Worm (Caenorhabditis elegans) whole organism, midembryonic: ENCODE measurements around the gene T10H9.8.

Experiments used
- T22C8.4 ChIP-seq: fragments of 200-800 bp; sonication (Bioruptor generic); IDR thresholded peaks from 2 replicates; pipeline ENCODE4 v1.3.6; 2022; ENCODE audit warnings: missing genetic modification characterization, missing compliant biosample characterization
- cog-1 ChIP-seq: sonication (generic microtip); optimal IDR thresholded peaks from 2 replicates; lab custom pipeline; 2016; ENCODE audit warnings: missing genetic modification characterization, missing compliant biosample characterization
- flt-1 ChIP-seq: fragments of 200-800 bp; sonication (Bioruptor generic); IDR thresholded peaks from 2 replicates; pipeline ENCODE4 v1.3.6; 2022; ENCODE audit warnings: missing genetic modification characterization, missing compliant biosample characterization
- klf-2 ChIP-seq: fragments of 200-800 bp; sonication (Bioruptor generic); conservative IDR thresholded peaks from 2 replicates; pipeline ENCODE4 v1.3.6; 2022; ENCODE audit warnings: missing genetic modification reagents, missing genetic modification characterization, missing compliant biosample characterization
- med-1 ChIP-seq: sonication (generic microtip); optimal IDR thresholded peaks from 2 replicates; lab custom pipeline; 2017; ENCODE audit warnings: missing genetic modification characterization, mild to moderate bottlenecking, missing compliant biosample characterization, antibody characterized with exemption, missing genetic modification reagents; ENCODE audit not compliant: insufficient read depth
- ref-1 ChIP-seq: fragments of 200-800 bp; sonication (Bioruptor generic); conservative IDR thresholded peaks from 2 replicates; pipeline ENCODE4 v1.3.6; 2022; ENCODE audit warnings: missing genetic modification reagents, missing genetic modification characterization, missing compliant biosample characterization
- tab-1 ChIP-seq: fragments of 200-800 bp; sonication (Bioruptor generic); IDR thresholded peaks from 2 replicates; pipeline ENCODE4 v1.3.6; 2022; ENCODE audit warnings: missing genetic modification characterization, missing compliant biosample characterization
- ztf-23 ChIP-seq: fragments of 200-800 bp; sonication (Bioruptor generic); IDR thresholded peaks from 2 replicates; pipeline ENCODE4 v1.3.6; 2022; ENCODE audit warnings: missing genetic modification reagents, missing genetic modification characterization, missing compliant biosample characterization
- ztf-29 ChIP-seq: fragments of 200-800 bp; sonication (Bioruptor generic); IDR thresholded peaks from 2 replicates; pipeline ENCODE4 v1.3.6; 2022; ENCODE audit warnings: missing genetic modification reagents, missing genetic modification characterization, missing compliant biosample characterization

T10H9.8 gene

DNA sequence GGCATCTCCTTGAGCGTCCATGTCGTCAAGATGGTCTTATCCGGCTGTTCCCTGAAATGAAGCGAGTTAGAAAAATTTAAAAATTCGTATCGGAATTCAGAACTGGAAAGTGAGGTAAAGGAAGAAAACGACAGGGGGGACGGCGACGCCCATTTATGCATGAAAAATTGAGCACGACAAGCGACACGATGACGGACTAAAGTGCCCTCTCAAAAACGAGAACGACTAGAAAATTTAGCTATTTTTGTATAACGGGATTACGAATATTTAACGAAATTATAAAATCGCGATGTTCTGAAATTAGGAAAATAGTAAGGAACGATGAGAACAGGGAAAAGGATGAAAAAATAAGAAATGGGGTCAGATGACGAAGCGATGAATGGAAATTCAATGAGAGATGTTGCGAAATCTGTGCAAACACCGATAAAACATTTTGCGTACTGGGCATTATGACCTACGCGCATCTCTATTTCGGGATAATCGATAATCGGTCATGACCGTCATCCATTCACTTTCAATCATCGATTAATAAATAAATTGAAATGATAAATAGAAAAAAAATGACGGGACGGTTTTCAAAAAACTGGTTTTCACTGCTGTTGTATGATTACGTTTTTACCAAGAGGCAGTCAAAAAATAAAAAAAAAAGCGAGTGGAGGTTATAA is 4.4 kb downstream of the T10H9.8 start, which contains the start of gene snb-1:
Gene snb-1 (minus strand): TSS at position 51 of the 665 bp plus-strand sequence.
- TF ChIP-seq cog-1 (tag; lab: Kevin White, UChicago) (no peak), T22C8.4 (GFP tag; lab: Robert Waterston, UW) (peak; percentile 89), flt-1 (GFP tag; lab: Robert Waterston, UW) (no peak)

DNA sequence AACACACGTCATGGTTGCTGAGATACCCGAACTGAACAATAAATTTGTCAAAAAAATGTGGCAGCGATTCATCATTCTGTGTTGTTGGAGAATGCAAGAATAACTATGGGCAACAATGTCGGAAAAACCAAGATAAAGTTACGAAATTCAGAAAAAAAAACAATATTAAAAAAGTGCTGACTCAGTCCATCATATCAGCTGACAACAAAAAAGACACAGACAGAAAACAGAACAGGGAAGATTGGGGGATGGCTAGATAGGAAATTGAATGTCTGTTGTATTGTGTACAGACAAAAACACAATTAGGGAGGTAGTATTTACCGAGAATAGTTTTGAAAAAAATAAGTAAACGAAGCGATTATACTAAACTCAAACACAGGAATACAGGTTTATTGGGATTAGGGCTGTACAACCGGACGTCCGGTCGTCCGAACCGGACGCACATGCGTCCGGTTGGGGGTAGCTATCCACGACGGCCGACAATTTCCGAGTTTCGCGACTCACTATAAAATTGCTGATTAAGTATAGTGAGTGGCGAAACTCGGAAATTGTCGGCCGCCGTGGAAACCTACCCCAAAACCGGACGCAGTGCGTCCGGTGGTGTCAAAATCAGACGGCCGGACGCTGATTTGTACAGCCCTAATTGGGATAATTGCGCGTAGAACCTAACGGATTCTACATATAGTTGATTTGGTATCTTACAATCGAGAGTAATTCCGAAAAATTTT is 5.5 kb downstream of the T10H9.8 start:
- TF ChIP-seq cog-1 (tag; lab: Kevin White, UChicago) (no peak), ztf-23 (GFP tag; lab: Robert Waterston, UW) (no peak), ztf-29 (GFP tag; lab: Robert Waterston, UW) (no peak), ref-1 (GFP tag; lab: Robert Waterston, UW) (no peak), tab-1 (GFP tag; lab: Robert Waterston, UW) (no peak), klf-2 (GFP tag; lab: Robert Waterston, UW) (no peak), flt-1 (GFP tag; lab: Robert Waterston, UW) (no peak), T22C8.4 (GFP tag; lab: Robert Waterston, UW) (no peak), med-1 (GFP tag; lab: Kevin White, UChicago) (no peak)

DNA sequence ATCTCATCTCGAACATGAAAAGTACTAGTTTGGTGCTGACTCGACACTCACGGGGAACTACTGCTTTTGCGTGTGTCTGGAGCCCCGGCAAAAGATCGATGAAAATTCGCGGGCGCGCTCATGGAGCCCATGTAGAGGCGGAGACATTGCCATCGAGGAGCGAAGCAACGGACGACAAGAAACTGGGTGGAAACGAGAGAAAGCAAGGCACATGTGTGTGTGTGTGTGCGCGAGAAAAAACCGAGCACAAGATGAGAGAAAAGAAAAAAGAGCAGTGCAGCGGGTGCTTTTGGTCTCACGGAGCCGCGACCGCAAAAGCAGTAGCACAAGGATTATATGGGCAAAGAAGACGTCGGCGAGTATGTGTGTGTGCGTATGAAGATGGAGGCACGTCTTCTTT is 6.6 kb downstream of the T10H9.8 start:
- no peak for TF ChIP-seq klf-2 (GFP tag; lab: Robert Waterston, UW)
- TF ChIP-seq ref-1 (GFP tag; lab: Robert Waterston, UW) = no peak
- TF ChIP-seq flt-1 (GFP tag; lab: Robert Waterston, UW) = no peak
- TF ChIP-seq T22C8.4 (GFP tag; lab: Robert Waterston, UW) = no peak

DNA sequence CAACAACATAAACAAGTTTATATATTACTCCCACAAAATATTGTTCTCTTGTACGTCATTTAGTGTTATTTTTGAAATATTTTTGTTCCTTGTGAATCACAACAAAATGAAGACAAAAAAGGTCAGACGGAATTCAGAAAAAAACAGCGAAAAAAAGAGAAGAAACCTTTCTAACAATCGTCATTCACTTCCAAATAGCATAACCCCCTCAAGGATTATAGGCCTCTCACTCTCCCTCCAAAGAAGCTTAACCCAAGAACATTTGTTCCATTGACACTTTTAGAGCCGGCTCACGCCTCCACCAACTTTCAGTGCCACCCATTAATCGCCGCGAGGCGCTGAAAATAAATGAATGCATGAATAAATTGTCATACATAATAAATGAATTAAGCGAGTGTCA is 7.4 kb downstream of the T10H9.8 start:
- TF ChIP-seq ztf-23 (GFP tag; lab: Robert Waterston, UW) (no peak), klf-2 (GFP tag; lab: Robert Waterston, UW) (no peak), T22C8.4 (GFP tag; lab: Robert Waterston, UW) (no peak), cog-1 (tag; lab: Kevin White, UChicago) (no peak), flt-1 (GFP tag; lab: Robert Waterston, UW) (no peak), med-1 (GFP tag; lab: Kevin White, UChicago) (no peak), ref-1 (GFP tag; lab: Robert Waterston, UW) (no peak), tab-1 (GFP tag; lab: Robert Waterston, UW) (no peak), ztf-29 (GFP tag; lab: Robert Waterston, UW) (no peak)

DNA sequence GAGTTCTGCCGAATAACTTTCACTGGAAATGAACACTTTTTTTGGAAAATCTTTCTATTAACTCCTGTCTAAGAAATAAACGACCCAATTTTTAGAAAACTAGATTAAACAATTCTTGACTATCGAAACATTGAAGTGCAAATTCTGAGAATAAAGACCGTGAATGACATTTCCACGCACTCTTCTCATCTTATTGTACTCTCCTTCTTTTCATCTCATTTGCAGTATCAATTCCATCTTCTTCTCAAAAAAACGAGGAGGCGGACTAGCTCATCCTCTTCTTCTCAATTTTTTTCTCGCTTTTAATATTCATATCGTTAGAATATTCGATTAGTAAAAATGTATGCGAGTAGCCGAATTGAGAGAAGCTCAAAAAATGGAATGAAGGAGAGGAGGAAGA is 9.5 kb downstream of the T10H9.8 start:
- TF ChIP-seq T22C8.4 (GFP tag; lab: Robert Waterston, UW) (no peak), ref-1 (GFP tag; lab: Robert Waterston, UW) (no peak)

DNA sequence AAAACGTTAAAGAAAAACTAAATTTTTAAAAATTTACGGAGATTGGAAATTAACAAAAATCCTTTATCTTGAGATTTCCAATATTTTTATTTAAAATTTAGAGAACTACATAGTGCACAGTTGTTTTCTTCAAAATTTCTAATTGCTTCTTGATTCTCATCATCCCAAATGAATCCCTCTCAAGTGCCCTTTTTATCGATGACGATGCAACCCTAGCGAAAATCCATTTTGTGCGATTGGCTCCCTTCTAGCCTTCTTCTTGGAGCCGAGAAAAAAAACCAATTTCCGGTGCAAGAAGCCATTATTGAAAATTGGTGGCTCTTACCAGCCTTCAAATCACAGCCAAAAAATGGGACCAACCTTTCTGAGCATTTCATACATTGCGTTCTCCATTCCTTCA is 10.4 kb downstream of the T10H9.8 start:
- no peak for TF ChIP-seq tab-1 (GFP tag; lab: Robert Waterston, UW)
- no peak for TF ChIP-seq klf-2 (GFP tag; lab: Robert Waterston, UW)
- TF ChIP-seq cog-1 (tag; lab: Kevin White, UChicago) = no peak
- TF ChIP-seq flt-1 (GFP tag; lab: Robert Waterston, UW) = no peak
- no peak for TF ChIP-seq med-1 (GFP tag; lab: Kevin White, UChicago)
- no peak for TF ChIP-seq ztf-29 (GFP tag; lab: Robert Waterston, UW)

DNA sequence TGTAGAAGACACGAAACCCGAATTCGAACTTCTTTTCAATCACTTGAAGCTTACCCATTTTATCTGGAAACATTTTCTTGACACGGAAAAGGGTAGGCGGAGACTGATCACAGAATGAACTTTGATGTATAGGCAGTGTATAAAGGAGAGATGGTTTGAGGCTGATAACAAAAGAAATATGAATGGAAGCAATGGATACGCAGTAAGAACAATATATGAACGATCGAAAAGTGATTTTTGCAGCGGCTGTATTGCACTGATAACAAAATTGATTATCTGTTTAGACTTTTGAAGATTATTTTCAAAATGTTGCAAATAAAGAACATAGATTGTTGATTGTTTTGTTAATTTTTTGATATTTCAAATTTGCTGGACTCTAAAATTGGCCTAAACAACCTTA is 13.6 kb downstream of the T10H9.8 start, which contains the start of gene pmp-5:
Gene pmp-5 (minus strand): TSS at position 63 of the 400 bp plus-strand sequence.
- TF ChIP-seq ztf-23 (GFP tag; lab: Robert Waterston, UW) = no peak

DNA sequence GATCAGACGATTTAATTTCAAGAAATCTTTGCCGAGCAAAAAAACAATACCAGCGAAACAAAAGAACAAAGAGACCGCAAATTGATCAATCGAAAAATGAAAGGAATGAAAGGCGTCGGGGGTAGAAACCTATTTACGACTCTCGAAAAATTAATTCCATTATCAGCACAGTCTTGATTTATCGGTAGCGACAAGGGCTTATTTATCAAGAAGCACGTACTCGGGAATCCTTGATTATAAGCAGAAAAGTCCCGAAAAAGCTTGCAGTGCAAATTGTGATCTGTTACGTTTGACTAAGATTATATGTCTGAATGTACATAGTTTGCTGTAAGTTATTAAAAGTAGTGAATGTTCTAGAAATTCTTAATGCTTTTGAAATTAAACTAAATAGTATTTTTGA is 14.4 kb downstream of the T10H9.8 start:
- TF ChIP-seq T22C8.4 (GFP tag; lab: Robert Waterston, UW) (no peak), tab-1 (GFP tag; lab: Robert Waterston, UW) (no peak), ref-1 (GFP tag; lab: Robert Waterston, UW) (no peak), klf-2 (GFP tag; lab: Robert Waterston, UW) (no peak)

DNA sequence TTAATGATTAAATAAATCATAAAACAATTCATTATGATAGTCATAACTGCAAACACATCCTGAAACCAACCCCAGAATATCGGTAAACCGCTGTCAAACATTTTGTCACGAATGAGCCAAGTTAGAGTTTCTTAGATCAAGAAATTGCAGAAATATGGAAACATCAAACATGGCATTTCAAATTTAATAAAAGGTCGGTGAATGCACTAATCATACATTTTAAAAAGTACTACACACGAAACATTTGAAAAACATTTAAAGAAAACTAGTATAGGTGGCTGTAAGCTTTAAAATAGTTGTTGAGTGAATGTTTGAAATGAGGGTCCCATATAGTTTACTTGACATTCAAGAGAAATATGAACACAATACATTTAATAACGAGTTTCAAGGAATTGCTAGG is 16.6 kb downstream of the T10H9.8 start, which contains the start of gene str-180:
Gene str-180 (minus strand): TSS at position 101 of the 400 bp plus-strand sequence.
- TF ChIP-seq med-1 (GFP tag; lab: Kevin White, UChicago) (no peak), ztf-23 (GFP tag; lab: Robert Waterston, UW) (no peak), cog-1 (tag; lab: Kevin White, UChicago) (no peak), klf-2 (GFP tag; lab: Robert Waterston, UW) (no peak), ref-1 (GFP tag; lab: Robert Waterston, UW) (no peak), flt-1 (GFP tag; lab: Robert Waterston, UW) (no peak), ztf-29 (GFP tag; lab: Robert Waterston, UW) (no peak), T22C8.4 (GFP tag; lab: Robert Waterston, UW) (no peak), tab-1 (GFP tag; lab: Robert Waterston, UW) (no peak)

DNA sequence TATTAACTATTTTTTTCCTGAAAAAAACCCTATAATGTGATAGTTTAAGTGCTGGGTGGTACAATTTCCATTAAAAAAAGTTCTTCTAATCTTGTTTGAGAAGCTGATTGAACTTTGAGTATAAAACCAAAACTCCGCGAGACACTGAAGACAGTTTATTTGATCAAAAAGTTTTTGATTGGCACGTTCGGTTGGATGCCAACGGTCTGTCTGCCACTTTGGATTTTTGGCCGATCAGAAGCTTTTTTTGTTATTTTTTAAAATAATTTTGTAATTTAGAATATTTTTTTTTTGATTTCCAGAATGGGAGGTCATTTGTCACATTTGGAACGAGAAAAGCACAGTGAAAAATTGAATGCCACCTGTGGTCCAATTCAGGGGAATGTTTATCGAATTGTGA is 17.4 kb downstream of the T10H9.8 start, which contains the start of gene cest-28:
Gene cest-28 (plus strand): TSS at position 301 of the 400 bp plus-strand sequence.
- TF ChIP-seq ztf-29 (GFP tag; lab: Robert Waterston, UW) (no peak), flt-1 (GFP tag; lab: Robert Waterston, UW) (no peak)
